Fruit fly (Drosophila melanogaster) whole organism, prepupa: Measurements from ENCODE around the gene CG9393.

Experiments
- Blimp-1 ChIP-seq: fragments of 200-800 bp; sonication (Bioruptor generic); optimal IDR thresholded peaks from 3 replicates; lab custom pipeline; 2017; ENCODE audit warnings: missing biosample characterization, missing genetic modification characterization, mild to moderate bottlenecking, moderate library complexity, missing genetic modification reagents
- CG11762 ChIP-seq: fragments of 200-800 bp; sonication (Bioruptor generic); optimal IDR thresholded peaks from 3 replicates; lab custom pipeline; 2016; ENCODE audit warnings: missing biosample characterization, missing genetic modification characterization; ENCODE audit not compliant: insufficient read depth
- CG11902 ChIP-seq: fragments of 200-800 bp; sonication (Bioruptor generic); optimal IDR thresholded peaks from 3 replicates; lab custom pipeline; 2016; ENCODE audit warnings: missing biosample characterization, missing genetic modification characterization
- CG1621 ChIP-seq: fragments of 200-800 bp; sonication (Bioruptor generic); optimal IDR thresholded peaks from 3 replicates; lab custom pipeline; 2018; ENCODE audit warnings: missing biosample characterization, mild to moderate bottlenecking, missing genetic modification characterization
- CG16779 ChIP-seq: fragments of 200-800 bp; sonication (Bioruptor generic); optimal IDR thresholded peaks from 3 replicates; lab custom pipeline; 2017; ENCODE audit warnings: missing biosample characterization, mild to moderate bottlenecking, missing genetic modification characterization
- CG3032 ChIP-seq: fragments of 200-800 bp; optimal IDR thresholded peaks from 2 replicates; lab custom pipeline; 2019; ENCODE audit warnings: missing biosample characterization, mild to moderate bottlenecking, missing genetic modification characterization, moderate library complexity
- CG32006 ChIP-seq: fragments of 200-800 bp; sonication (Bioruptor generic); optimal IDR thresholded peaks from 3 replicates; lab custom pipeline; 2017; ENCODE audit warnings: missing biosample characterization, mild to moderate bottlenecking, missing genetic modification characterization
- CG4318 ChIP-seq: fragments of 200-800 bp; sonication (Bioruptor generic); optimal IDR thresholded peaks from 3 replicates; lab custom pipeline; 2017; ENCODE audit warnings: missing biosample characterization, mild to moderate bottlenecking, missing genetic modification characterization
- CG6163 ChIP-seq: fragments of 200-800 bp; sonication (Bioruptor generic); IDR thresholded peaks from 3 replicates; pipeline ENCODE4 v1.3.6; 2022; ENCODE audit warnings: missing biosample characterization, missing genetic modification characterization
- CG6276 ChIP-seq: fragments of 200-800 bp; sonication (Bioruptor generic); optimal IDR thresholded peaks from 2 replicates; lab custom pipeline; 2017; ENCODE audit warnings: missing biosample characterization, mild to moderate bottlenecking, missing genetic modification characterization
- CG6854 ChIP-seq: fragments of 200-800 bp; sonication (Bioruptor generic); optimal IDR thresholded peaks from 2 replicates; lab custom pipeline; 2017; ENCODE audit warnings: missing biosample characterization, mild to moderate bottlenecking, missing genetic modification characterization
- CG8119 ChIP-seq: fragments of 200-800 bp; sonication (Bioruptor generic); IDR thresholded peaks from 3 replicates; pipeline ENCODE4 v1.3.6; 2022; ENCODE audit warnings: missing biosample characterization, missing genetic modification characterization
- CG8632 ChIP-seq: fragments of 200-800 bp; sonication (Bioruptor generic); optimal IDR thresholded peaks from 3 replicates; lab custom pipeline; 2016; ENCODE audit warnings: missing biosample characterization, missing genetic modification characterization
- CG9139 ChIP-seq: fragments of 200-800 bp; sonication (Bioruptor generic); optimal IDR thresholded peaks from 3 replicates; lab custom pipeline; 2017; ENCODE audit warnings: missing biosample characterization, mild to moderate bottlenecking, missing genetic modification characterization
- Eip78C ChIP-seq: fragments of 200-800 bp; sonication (Bioruptor generic); peaks from one replicate; lab custom pipeline; 2016; ENCODE audit warnings: missing biosample characterization, missing genetic modification characterization
- Eip93F ChIP-seq: fragments of 200-800 bp; sonication (Bioruptor generic); optimal IDR thresholded peaks from 2 replicates; lab custom pipeline; 2016; ENCODE audit warnings: missing biosample characterization, mild to moderate bottlenecking, missing genetic modification characterization
- Hr4 ChIP-seq: fragments of 200-800 bp; sonication (Bioruptor generic); optimal IDR thresholded peaks from 3 replicates; lab custom pipeline; 2016; ENCODE audit warnings: missing biosample characterization, missing genetic modification characterization
- Lpt ChIP-seq: fragments of 200-800 bp; sonication (Bioruptor generic); optimal IDR thresholded peaks from 3 replicates; lab custom pipeline; 2016; ENCODE audit warnings: missing biosample characterization, missing genetic modification characterization
- OdsH ChIP-seq: fragments of 200-800 bp; sonication (Bioruptor generic); optimal IDR thresholded peaks from 3 replicates; lab custom pipeline; 2016; ENCODE audit warnings: missing biosample characterization, missing genetic modification characterization
- Sox102F ChIP-seq: fragments of 200-800 bp; sonication (Bioruptor generic); optimal IDR thresholded peaks from 2 replicates; lab custom pipeline; 2016; ENCODE audit warnings: missing biosample characterization, mild to moderate bottlenecking, missing genetic modification characterization
- Sox14 ChIP-seq: fragments of 200-800 bp; sonication (Bioruptor generic); optimal IDR thresholded peaks from 3 replicates; lab custom pipeline; 2016; ENCODE audit warnings: missing biosample characterization, missing genetic modification characterization
- Sox15 ChIP-seq: fragments of 200-800 bp; sonication (Bioruptor generic); optimal IDR thresholded peaks from 3 replicates; lab custom pipeline; 2016; ENCODE audit warnings: missing biosample characterization, missing genetic modification characterization
- acj6 ChIP-seq: fragments of 200-800 bp; sonication (Bioruptor generic); optimal IDR thresholded peaks from 3 replicates; lab custom pipeline; 2016; ENCODE audit warnings: missing biosample characterization, missing genetic modification characterization
- dac ChIP-seq: fragments of 200-800 bp; sonication (Bioruptor generic); optimal IDR thresholded peaks from 2 replicates; lab custom pipeline; 2017; ENCODE audit warnings: missing biosample characterization, mild to moderate bottlenecking, missing genetic modification characterization
- eg ChIP-seq: fragments of 200-800 bp; sonication (Bioruptor generic); IDR thresholded peaks from 3 replicates; pipeline ENCODE4 v1.3.6; 2022; ENCODE audit warnings: missing biosample characterization, missing genetic modification characterization
- esn ChIP-seq: fragments of 200-800 bp; sonication (Bioruptor generic); optimal IDR thresholded peaks from 2 replicates; lab custom pipeline; 2016; ENCODE audit warnings: missing biosample characterization, mild to moderate bottlenecking, missing genetic modification characterization, moderate library complexity
- fd59A ChIP-seq: fragments of 200-800 bp; sonication (Bioruptor generic); optimal IDR thresholded peaks from 2 replicates; lab custom pipeline; 2017; ENCODE audit warnings: missing biosample characterization, mild to moderate bottlenecking, missing genetic modification characterization, missing genetic modification reagents
- fkh ChIP-seq: fragments of 200-800 bp; sonication (Bioruptor generic); optimal IDR thresholded peaks from 3 replicates; lab custom pipeline; 2017; ENCODE audit warnings: missing biosample characterization, mild to moderate bottlenecking, missing genetic modification characterization, moderate library complexity
- lz ChIP-seq: fragments of 200-800 bp; sonication (Bioruptor generic); optimal IDR thresholded peaks from 3 replicates; lab custom pipeline; 2016; ENCODE audit warnings: missing biosample characterization, missing genetic modification characterization
- salr ChIP-seq, 2 experiments: fragments of 200-800 bp; sonication (Bioruptor generic); optimal IDR thresholded peaks; 3 replicates each; lab custom pipeline; 2016 to 2018; ENCODE audit warnings: missing biosample characterization in 2 of 2, missing genetic modification characterization in 2 of 2, mild to moderate bottlenecking in 1 of 2
- spab ChIP-seq: fragments of 200-800 bp; sonication (Bioruptor generic); optimal IDR thresholded peaks from 2 replicates; lab custom pipeline; 2017; ENCODE audit warnings: missing biosample characterization, mild to moderate bottlenecking, missing genetic modification characterization, missing genetic modification reagents
- svp ChIP-seq: fragments of 200-800 bp; sonication (Bioruptor generic); peaks from one replicate; lab custom pipeline; 2016; ENCODE audit warnings: missing biosample characterization, missing genetic modification characterization
- vri ChIP-seq: fragments of 200-800 bp; sonication (Bioruptor generic); optimal IDR thresholded peaks from 3 replicates; lab custom pipeline; 2016; ENCODE audit warnings: missing biosample characterization, mild to moderate bottlenecking, missing genetic modification characterization

Gene CG9393

dm6 chr3R:9573812-9574587, 10.5 kb upstream of the CG9393 start, which contains the start of gene CG9399 (continued):
- TF ChIP-seq CG8119 (GFP tag; lab: Robert Waterston, UW) = peak; percentile 97
- peak; percentile 96 for TF ChIP-seq Sox14 (GFP tag; lab: Kevin White, UChicago)
- TF ChIP-seq fkh (GFP tag; lab: Kevin White, UChicago) = peak; percentile 58
- peak; percentile 99 for TF ChIP-seq OdsH (GFP tag; lab: Kevin White, UChicago)
- peak; percentile 91 for TF ChIP-seq CG9139 (GFP tag; lab: Kevin White, UChicago)
- TF ChIP-seq CG6163 = peak; percentile 99
- TF ChIP-seq eg = peak; percentile 99
- peak; percentile 98 for TF ChIP-seq dac (GFP tag; lab: Kevin White, UChicago)
- TF ChIP-seq CG8632 = peak; percentile 97
- TF ChIP-seq CG16779 (tag; lab: Kevin White, UChicago) = peak; percentile 88
- peak; percentile 93 for TF ChIP-seq CG11902 (GFP tag; lab: Kevin White, UChicago)
- peak; percentile 98 for TF ChIP-seq esn (GFP tag; lab: Kevin White, UChicago)
- TF ChIP-seq fd59A (GFP tag; lab: Kevin White, UChicago) = peak; percentile 92
- peak; percentile 97 for TF ChIP-seq CG4318 (GFP tag; lab: Kevin White, UChicago)
- TF ChIP-seq lz (GFP tag; lab: Kevin White, UChicago) = peak; percentile 98
- peak; percentile 97 for TF ChIP-seq CG11762
- peak; percentile 98 for TF ChIP-seq Eip93F (GFP tag; lab: Kevin White, UChicago)
- TF ChIP-seq CG32006 (GFP tag; lab: Kevin White, UChicago) = peak; percentile 98
- TF ChIP-seq Eip78C (GFP tag; lab: Kevin White, UChicago) = peak; percentile 99

- TF ChIP-seq eg (0 out of 3 replicates have a peak, but pooled peaks have one; percentile 23), vri (GFP tag; lab: Kevin White, UChicago) (peak; percentile 61), CG1621 (tag; lab: Kevin White, UChicago) (peak; percentile 11), CG6276 (no peak)
Measured at dm6 chr3R:9572929-9573811, 9.7 kb upstream of the CG9393 start.

- TF ChIP-seq Blimp-1 (GFP tag; lab: Kevin White, UChicago) (no peak), spab (no peak), fkh (GFP tag; lab: Kevin White, UChicago) (no peak), Hr4 (GFP tag; lab: Kevin White, UChicago) (no peak), Lpt (GFP tag; lab: Kevin White, UChicago) (no peak), CG11762 (no peak)
Measured at dm6 chr3R:9571523-9571922, 8.1 kb upstream of the CG9393 start, which contains the start of gene CG9396. TSS of gene CG9396 (minus strand) at chr3R:9571623.

- no peak for TF ChIP-seq acj6 (GFP tag; lab: Kevin White, UChicago)
- peak; percentile 80 for TF ChIP-seq vri (GFP tag; lab: Kevin White, UChicago)
- no peak for TF ChIP-seq salr (GFP tag; optimal IDR thresholded peaks at IDR 0.05; lab: Kevin White, UChicago)
Measured at dm6 chr3R:9570657-9571056, 7.2 kb upstream of the CG9393 start.

dm6 chr3R:9570114-9570513, 6.6 kb upstream of the CG9393 start, which contains the start of gene CG16790:
TSS of gene CG16790 (minus strand) at chr3R:9570214.
- no peak for TF ChIP-seq CG8119 (GFP tag; lab: Robert Waterston, UW)
- TF ChIP-seq CG8632 = no peak
- no peak for TF ChIP-seq svp
- no peak for TF ChIP-seq Sox15 (GFP tag; lab: Kevin White, UChicago)
- TF ChIP-seq CG3032 (tag; lab: Kevin White, UChicago) = no peak
- TF ChIP-seq lz (GFP tag; lab: Kevin White, UChicago) = no peak
- TF ChIP-seq salr (GFP tag; optimal IDR thresholded peaks at IDR 0.05; lab: Kevin White, UChicago) = no peak
- no peak for TF ChIP-seq Blimp-1 (GFP tag; lab: Kevin White, UChicago)
- no peak for TF ChIP-seq Sox102F (GFP tag; lab: Kevin White, UChicago)
- no peak for TF ChIP-seq CG6854 (GFP tag; lab: Kevin White, UChicago)
